Fruit fly (Drosophila melanogaster) whole organism, embryonic: ENCODE data around the gene CG12945.

Source experiments
- Bgb ChIP-seq: fragments of 200-800 bp; sonication (Bioruptor generic); IDR thresholded peaks from 2 replicates; pipeline ENCODE4 v1.3.6; 2022; ENCODE audit warnings: missing biosample characterization, missing genetic modification characterization; ENCODE audit not compliant: partially characterized antibody
- C15 ChIP-seq: fragments of 200-800 bp; sonication (Bioruptor generic); IDR thresholded peaks from 3 replicates; pipeline ENCODE4 v1.3.6; 2022; ENCODE audit warnings: missing biosample characterization, missing genetic modification characterization
- CG10267 ChIP-seq: fragments of 200-800 bp; sonication (Bioruptor generic); optimal IDR thresholded peaks from 2 replicates; lab custom pipeline; 2018; ENCODE audit warnings: missing biosample characterization, mild to moderate bottlenecking, missing genetic modification characterization, moderate library complexity
- CG12219 ChIP-seq: fragments of 200-800 bp; sonication (Bioruptor generic); optimal IDR thresholded peaks from 3 replicates; lab custom pipeline; 2018; ENCODE audit warnings: missing biosample characterization, mild to moderate bottlenecking, missing genetic modification characterization
- CG12744 ChIP-seq: fragments of 200-800 bp; sonication (Bioruptor generic); optimal IDR thresholded peaks from 2 replicates; lab custom pipeline; 2016; ENCODE audit warnings: missing biosample characterization, missing genetic modification characterization
- CG13287 ChIP-seq: fragments of 200-800 bp; sonication (Bioruptor generic); IDR thresholded peaks from 2 replicates; pipeline ENCODE4 v1.3.6; 2022; ENCODE audit warnings: missing biosample characterization, missing genetic modification characterization; ENCODE audit not compliant: partially characterized antibody
- CG13296 ChIP-seq: fragments of 200-800 bp; sonication (Bioruptor generic); optimal IDR thresholded peaks from 3 replicates; lab custom pipeline; 2018; ENCODE audit warnings: missing biosample characterization, mild to moderate bottlenecking, missing genetic modification characterization
- CG14860 ChIP-seq: fragments of 200-800 bp; sonication (Bioruptor generic); IDR thresholded peaks from 3 replicates; pipeline ENCODE4 v1.3.6; 2022; ENCODE audit warnings: missing biosample characterization, missing genetic modification characterization; ENCODE audit not compliant: partially characterized antibody
- CG15514 ChIP-seq: fragments of 200-800 bp; sonication (Bioruptor generic); optimal IDR thresholded peaks from 3 replicates; lab custom pipeline; 2017; ENCODE audit warnings: missing biosample characterization, missing genetic modification characterization, mild to moderate bottlenecking, moderate library complexity, missing genetic modification reagents
- CG2116 ChIP-seq: fragments of 200-800 bp; sonication (Bioruptor generic); optimal IDR thresholded peaks from 3 replicates; lab custom pipeline; 2018; ENCODE audit warnings: missing biosample characterization, mild to moderate bottlenecking, missing genetic modification characterization
- CG2129 ChIP-seq: fragments of 200-800 bp; sonication (Bioruptor generic); IDR thresholded peaks from 2 replicates; pipeline ENCODE4 v1.3.6; 2022; ENCODE audit warnings: missing biosample characterization, missing genetic modification characterization; ENCODE audit not compliant: partially characterized antibody
- CG2678 ChIP-seq: fragments of 200-800 bp; sonication (Bioruptor generic); optimal IDR thresholded peaks from 3 replicates; lab custom pipeline; 2019; ENCODE audit warnings: missing biosample characterization, mild to moderate bottlenecking, missing genetic modification characterization, moderate library complexity
- CG3847 ChIP-seq: fragments of 200-800 bp; sonication (Bioruptor generic); IDR thresholded peaks from 2 replicates; pipeline ENCODE4 v1.3.6; 2022; ENCODE audit warnings: missing biosample characterization, missing genetic modification characterization
- CG4360 ChIP-seq: fragments of 200-800 bp; sonication (Bioruptor generic); IDR thresholded peaks from 2 replicates; pipeline ENCODE4 v1.3.6; 2022; ENCODE audit warnings: missing biosample characterization, missing genetic modification characterization
- CG6689 ChIP-seq: fragments of 200-800 bp; sonication (Bioruptor generic); IDR thresholded peaks from 2 replicates; pipeline ENCODE4 v1.3.6; 2022; ENCODE audit warnings: missing biosample characterization, missing genetic modification characterization
- CG8944 ChIP-seq: fragments of 200-800 bp; sonication (Bioruptor generic); optimal IDR thresholded peaks from 3 replicates; lab custom pipeline; 2016; ENCODE audit warnings: missing biosample characterization, missing genetic modification characterization
- CG9876 ChIP-seq: fragments of 200-800 bp; sonication (Bioruptor generic); optimal IDR thresholded peaks from 2 replicates; lab custom pipeline; 2016; ENCODE audit warnings: missing biosample characterization, missing genetic modification characterization
- Dll ChIP-seq: fragments of 200-800 bp; sonication (Bioruptor generic); IDR thresholded peaks from 4 replicates; pipeline ENCODE4 v1.3.6; 2022; ENCODE audit warnings: missing biosample characterization, missing genetic modification characterization; ENCODE audit not compliant: partially characterized antibody
- Dp ChIP-seq: fragments of 200-800 bp; sonication (Bioruptor generic); optimal IDR thresholded peaks from 2 replicates; lab custom pipeline; 2018; ENCODE audit warnings: missing biosample characterization, mild to moderate bottlenecking, missing genetic modification characterization, moderate library complexity
- Dref ChIP-seq: fragments of 200-800 bp; sonication (Bioruptor generic); IDR thresholded peaks from 2 replicates; pipeline ENCODE4 v1.3.6; 2022; ENCODE audit warnings: missing biosample characterization, missing genetic modification characterization
- Eip74EF ChIP-seq, 2 experiments: fragments of 200-800 bp in 1 of 2; fragments of >200 bp in 1 of 2; sonication (Bioruptor generic) in 1 of 2; optimal IDR thresholded peaks; 2 replicates each; lab custom pipeline; 2017 to 2019; ENCODE audit warnings: missing biosample characterization in 2 of 2, missing genetic modification characterization in 2 of 2, mild to moderate bottlenecking in 1 of 2, moderate library complexity in 1 of 2
- H2.0 ChIP-seq: fragments of 200-800 bp; sonication (Bioruptor generic); IDR thresholded peaks from 2 replicates; pipeline ENCODE4 v1.3.6; 2022; ENCODE audit warnings: missing biosample characterization, missing genetic modification characterization
- Hr39 ChIP-seq: fragments of >200 bp; optimal IDR thresholded peaks from 2 replicates; lab custom pipeline; 2017
- Scr ChIP-seq: fragments of 200-800 bp; sonication (Bioruptor generic); IDR thresholded peaks from 2 replicates; pipeline ENCODE4 v1.3.6; 2022; ENCODE audit warnings: missing biosample characterization, missing genetic modification characterization; ENCODE audit not compliant: partially characterized antibody
- Sry-δ ChIP-seq: fragments of 200-800 bp; sonication (Bioruptor generic); optimal IDR thresholded peaks from 2 replicates; lab custom pipeline; 2016; ENCODE audit warnings: missing biosample characterization, missing genetic modification characterization
- Xbp1 ChIP-seq: fragments of 200-800 bp; sonication (Bioruptor generic); optimal IDR thresholded peaks from 3 replicates; lab custom pipeline; 2016; ENCODE audit warnings: missing biosample characterization, mild to moderate bottlenecking, missing genetic modification characterization
- Xrp1 ChIP-seq: fragments of 200-800 bp; sonication (Bioruptor generic); IDR thresholded peaks from 2 replicates; pipeline ENCODE4 v1.3.6; 2022; ENCODE audit warnings: missing biosample characterization, missing genetic modification characterization
- amos ChIP-seq: fragments of 200-800 bp; sonication (Bioruptor generic); IDR thresholded peaks from 2 replicates; pipeline ENCODE4 v1.3.6; 2022; ENCODE audit warnings: missing biosample characterization, missing genetic modification characterization; ENCODE audit not compliant: partially characterized antibody
- bbx ChIP-seq: fragments of 200-800 bp; sonication (Bioruptor generic); IDR thresholded peaks from 2 replicates; pipeline ENCODE4 v1.3.6; 2022; ENCODE audit warnings: missing biosample characterization, missing genetic modification characterization; ENCODE audit not compliant: partially characterized antibody
- crp ChIP-seq, 2 experiments: fragments of 200-800 bp; sonication (Bioruptor generic); optimal IDR thresholded peaks; 2 replicates in 1 of 2; 3 replicates in 1 of 2; lab custom pipeline; 2017; ENCODE audit warnings: missing biosample characterization in 2 of 2, missing genetic modification characterization in 2 of 2, mild to moderate bottlenecking in 1 of 2, moderate library complexity in 1 of 2
- cwo ChIP-seq: fragments of 200-800 bp; sonication (Bioruptor generic); optimal IDR thresholded peaks from 3 replicates; lab custom pipeline; 2017; ENCODE audit warnings: missing biosample characterization, missing genetic modification characterization, mild to moderate bottlenecking, moderate library complexity, missing genetic modification reagents
- dan ChIP-seq: fragments of 200-800 bp; sonication (Bioruptor generic); IDR thresholded peaks from 2 replicates; pipeline ENCODE4 v1.3.6; 2022; ENCODE audit warnings: missing biosample characterization, missing genetic modification characterization
- dysf ChIP-seq: fragments of 200-800 bp; sonication (Bioruptor generic); IDR thresholded peaks from 3 replicates; pipeline ENCODE4 v1.3.6; 2022; ENCODE audit warnings: missing biosample characterization, missing genetic modification characterization
- emc ChIP-seq: fragments of 200-800 bp; sonication (Bioruptor generic); optimal IDR thresholded peaks from 2 replicates; lab custom pipeline; 2016; ENCODE audit warnings: missing biosample characterization, missing genetic modification characterization
- fu2 ChIP-seq: fragments of 200-800 bp; sonication (Bioruptor generic); optimal IDR thresholded peaks from 2 replicates; lab custom pipeline; 2016; ENCODE audit warnings: missing biosample characterization, missing genetic modification characterization
- grau ChIP-seq: fragments of 200-800 bp; optimal IDR thresholded peaks from 3 replicates; lab custom pipeline; 2019; ENCODE audit warnings: missing biosample characterization, mild to moderate bottlenecking, missing genetic modification characterization, moderate library complexity
- hbn ChIP-seq: fragments of 200-800 bp; sonication (Bioruptor generic); IDR thresholded peaks from 2 replicates; pipeline ENCODE4 v1.3.6; 2022; ENCODE audit warnings: missing biosample characterization, missing genetic modification characterization; ENCODE audit not compliant: partially characterized antibody
- maf-S ChIP-seq: fragments of 200-800 bp; sonication (Bioruptor generic); optimal IDR thresholded peaks from 2 replicates; lab custom pipeline; 2016; ENCODE audit warnings: missing biosample characterization, missing genetic modification characterization
- nmo ChIP-seq: fragments of 200-800 bp; sonication (Bioruptor generic); optimal IDR thresholded peaks from 2 replicates; lab custom pipeline; 2018; ENCODE audit warnings: missing biosample characterization, mild to moderate bottlenecking, missing genetic modification characterization, moderate library complexity
- pb ChIP-seq: fragments of 200-800 bp; sonication (Bioruptor generic); optimal IDR thresholded peaks from 3 replicates; lab custom pipeline; 2016; ENCODE audit warnings: missing biosample characterization, missing genetic modification characterization
- phol ChIP-seq: fragments of 200-800 bp; sonication (Bioruptor generic); optimal IDR thresholded peaks from 3 replicates; lab custom pipeline; 2018; ENCODE audit warnings: missing biosample characterization, mild to moderate bottlenecking, missing genetic modification characterization, moderate library complexity
- sc ChIP-seq, 3 experiments: fragments of >200 bp in 2 of 3; fragments of 200-800 bp in 1 of 3; sonication (Bioruptor generic) in 1 of 3; optimal IDR thresholded peaks; 2 replicates in 2 of 3; 3 replicates in 1 of 3; lab custom pipeline; 2017; ENCODE audit warnings: mild to moderate bottlenecking in 1 of 3, missing biosample characterization in 1 of 3, missing genetic modification characterization in 1 of 3, missing genetic modification reagents in 1 of 3
- scrt ChIP-seq: fragments of 200-800 bp; sonication (Bioruptor generic); optimal IDR thresholded peaks from 2 replicates; lab custom pipeline; 2018; ENCODE audit warnings: missing biosample characterization, mild to moderate bottlenecking, missing genetic modification characterization, moderate library complexity
- sna ChIP-seq: fragments of 200-800 bp; sonication (Bioruptor generic); IDR thresholded peaks from 2 replicates; pipeline ENCODE4 v1.3.6; 2022; ENCODE audit warnings: missing biosample characterization, missing genetic modification characterization; ENCODE audit not compliant: partially characterized antibody
- stwl ChIP-seq: fragments of 200-800 bp; sonication (Bioruptor generic); optimal IDR thresholded peaks from 3 replicates; lab custom pipeline; 2018; ENCODE audit warnings: missing biosample characterization, mild to moderate bottlenecking, missing genetic modification characterization, moderate library complexity
- tio ChIP-seq: fragments of 200-800 bp; sonication (Bioruptor generic); optimal IDR thresholded peaks from 2 replicates; lab custom pipeline; 2017; ENCODE audit warnings: missing biosample characterization, missing genetic modification characterization, inconsistent platforms
- unc-4 ChIP-seq: fragments of 200-800 bp; sonication (Bioruptor generic); IDR thresholded peaks from 2 replicates; pipeline ENCODE4 v1.3.6; 2022; ENCODE audit warnings: missing biosample characterization, missing genetic modification characterization; ENCODE audit not compliant: partially characterized antibody
- vnd ChIP-seq: fragments of 200-800 bp; sonication (Bioruptor generic); IDR thresholded peaks from 3 replicates; pipeline ENCODE4 v1.3.6; 2022; ENCODE audit warnings: missing biosample characterization, missing genetic modification characterization; ENCODE audit not compliant: partially characterized antibody

CG12945 gene

DNA sequence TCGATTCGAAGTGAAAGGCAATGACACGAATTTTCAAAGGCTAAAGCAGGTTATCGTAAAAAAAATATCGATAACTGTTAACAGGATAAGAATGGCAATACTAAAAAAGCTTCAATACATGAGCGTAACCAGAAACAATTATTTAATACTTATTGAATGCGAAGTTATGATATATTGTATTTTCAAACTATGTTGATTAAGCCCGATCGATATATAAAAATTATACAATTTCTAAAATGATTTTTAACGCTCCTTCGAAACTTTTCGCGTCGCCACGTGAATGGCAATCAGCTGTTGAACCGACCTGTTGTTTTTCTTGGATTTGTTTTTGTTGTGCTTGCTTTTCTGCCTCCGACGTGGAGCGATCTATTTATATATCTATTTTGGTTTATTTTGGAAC is 34.8 kb downstream of the CG12945 start, which contains the start of the genes Alg12 and Rpt3R (continued):
- no peak for TF ChIP-seq tio (GFP tag; lab: Kevin White, UChicago)
- TF ChIP-seq fu2 (GFP tag; lab: Kevin White, UChicago) = no peak
- TF ChIP-seq crp (GFP tag; optimal IDR thresholded peaks at IDR 0.05; lab: Kevin White, UChicago) = peak; percentile 28 to 90
- TF ChIP-seq Eip74EF (GFP tag; optimal IDR thresholded peaks at IDR 0.05; lab: Kevin White, UChicago) = no peak
- 0 out of 2 replicates have a peak, but pooled peaks have one; percentile 26 for TF ChIP-seq CG2129 (GFP tag; lab: Robert Waterston, UW)
- no peak for TF ChIP-seq CG12744
- no peak for TF ChIP-seq grau (tag; lab: Kevin White, UChicago)
- TF ChIP-seq scrt (GFP tag; lab: Kevin White, UChicago) = peak; percentile 95
- peak; percentile 29 for TF ChIP-seq stwl (tag; lab: Kevin White, UChicago)
- TF ChIP-seq amos (GFP tag; lab: Robert Waterston, UW) = peak; percentile 41; the same call in 1 of the 2 replicates
- peak; percentile 54 for TF ChIP-seq CG15514 (GFP tag; lab: Kevin White, UChicago)
- peak; percentile 5 for TF ChIP-seq nmo (GFP tag; lab: Kevin White, UChicago)
- TF ChIP-seq Dp (GFP tag; lab: Kevin White, UChicago) = peak; percentile 62
- no peak for TF ChIP-seq dan (GFP tag; lab: Robert Waterston, UW)
- peak; percentile 40 for TF ChIP-seq Sry-δ (GFP tag; lab: Kevin White, UChicago)
- no peak for TF ChIP-seq Hr39
- TF ChIP-seq CG2678 (tag; lab: Kevin White, UChicago) = no peak
- no peak for TF ChIP-seq CG12219 (GFP tag; lab: Kevin White, UChicago)
- peak; percentile 11 for TF ChIP-seq CG10267 (tag; lab: Kevin White, UChicago)
- no peak for TF ChIP-seq Xbp1 (GFP tag; lab: Kevin White, UChicago)
- TF ChIP-seq C15 = no peak
- TF ChIP-seq Dref (GFP tag; lab: Robert Waterston, UW) = peak; percentile 58
- TF ChIP-seq CG13287 (GFP tag; lab: Robert Waterston, UW) = peak; percentile 77
- TF ChIP-seq sc (optimal IDR thresholded peaks at IDR 0.05; lab: Kevin White, UChicago) = no peak
- no peak for TF ChIP-seq sc (GFP tag; optimal IDR thresholded peaks at IDR 0.05; lab: Kevin White, UChicago)
- peak; percentile 27; the same call in 1 of the 2 replicates for TF ChIP-seq CG4360 (GFP tag; lab: Robert Waterston, UW)
- no peak for TF ChIP-seq dysf (GFP tag; lab: Robert Waterston, UW)
- TF ChIP-seq phol (tag; lab: Kevin White, UChicago) = peak; percentile 15
- no peak for TF ChIP-seq CG13296 (GFP tag; lab: Kevin White, UChicago)
- 0 out of 3 replicates have a peak, but pooled peaks have one; percentile 30 for TF ChIP-seq CG14860 (GFP tag; lab: Robert Waterston, UW)
- TF ChIP-seq sna (GFP tag; lab: Robert Waterston, UW) = peak; percentile 54; the same call in 1 of the 2 replicates
- TF ChIP-seq Scr = peak; percentile 67
- no peak for TF ChIP-seq CG9876
- TF ChIP-seq CG6689 (GFP tag; lab: Robert Waterston, UW) = no peak
- 0 out of 3 replicates have a peak, but pooled peaks have one; percentile 28 for TF ChIP-seq vnd (GFP tag; lab: Robert Waterston, UW)
- TF ChIP-seq bbx (GFP tag; lab: Robert Waterston, UW) = peak; percentile 37; the same call in 1 of the 2 replicates
- peak; percentile 62; the same call in 1 of the 2 replicates for TF ChIP-seq hbn (GFP tag; lab: Robert Waterston, UW)
- no peak for TF ChIP-seq cwo (GFP tag; lab: Kevin White, UChicago)
- no peak for TF ChIP-seq emc (GFP tag; lab: Kevin White, UChicago)
- TF ChIP-seq CG2116 = peak; percentile 56
- no peak for TF ChIP-seq pb (GFP tag; lab: Kevin White, UChicago)
- no peak for TF ChIP-seq maf-S (GFP tag; lab: Kevin White, UChicago)
- TF ChIP-seq CG3847 (GFP tag; lab: Robert Waterston, UW) = no peak
- TF ChIP-seq Bgb (GFP tag; lab: Robert Waterston, UW) = peak; percentile 35; the same call in 1 of the 2 replicates
- TF ChIP-seq H2.0 (GFP tag; lab: Robert Waterston, UW) = no peak
- TF ChIP-seq unc-4 (GFP tag; lab: Robert Waterston, UW) = peak; percentile 62
- TF ChIP-seq Dll (GFP tag; lab: Robert Waterston, UW) = peak; percentile 81
- TF ChIP-seq Xrp1 (GFP tag; lab: Robert Waterston, UW) = no peak
- no peak for TF ChIP-seq CG8944
